Worm (Caenorhabditis elegans) whole organism, L2 larva: ENCODE data around the gene CD4.11.

Experiments used
- C34F6.9 ChIP-seq: fragments of 150-350 bp; optimal IDR thresholded peaks from 2 replicates; lab custom pipeline; 2014; ENCODE audit warnings: missing biosample characterization, missing genetic modification characterization
- F13H6.1 ChIP-seq: sonication (generic microtip); optimal IDR thresholded peaks from 2 replicates; lab custom pipeline; 2016; ENCODE audit warnings: missing genetic modification characterization, missing compliant biosample characterization
- R02D3.7 ChIP-seq: fragments of 150-350 bp; optimal IDR thresholded peaks from 2 replicates; lab custom pipeline; 2014; ENCODE audit warnings: missing biosample characterization, missing genetic modification characterization
- Y55F3AM.14 ChIP-seq: fragments of 200-800 bp; sonication (Bioruptor generic); optimal IDR thresholded peaks from 2 replicates; lab custom pipeline; 2018; ENCODE audit warnings: mild to moderate bottlenecking, missing genetic modification characterization, missing compliant biosample characterization
- ZK546.5 ChIP-seq: sonication (generic microtip); optimal IDR thresholded peaks from 2 replicates; lab custom pipeline; 2017; ENCODE audit warnings: missing biosample characterization, missing genetic modification characterization
- alr-1 ChIP-seq: fragments of 150-350 bp; optimal IDR thresholded peaks from 2 replicates; lab custom pipeline; 2014; ENCODE audit warnings: missing biosample characterization, missing genetic modification characterization
- aly-2 ChIP-seq: fragments of 150-350 bp; optimal IDR thresholded peaks from 2 replicates; lab custom pipeline; 2014; ENCODE audit warnings: missing biosample characterization, missing genetic modification characterization
- ama-1 ChIP-seq: fragments of 150-350 bp; optimal IDR thresholded peaks from 2 replicates; lab custom pipeline; 2018; ENCODE audit warnings: inconsistent platforms
- blmp-1 ChIP-seq: sonication (generic microtip); optimal IDR thresholded peaks from 2 replicates; lab custom pipeline; 2017; ENCODE audit warnings: missing genetic modification characterization, mild to moderate bottlenecking, missing compliant biosample characterization, antibody characterized with exemption, moderate library complexity; ENCODE audit not compliant: insufficient read depth
- ceh-16 ChIP-seq: fragments of 150-350 bp; optimal IDR thresholded peaks from 2 replicates; lab custom pipeline; 2014; ENCODE audit warnings: missing biosample characterization, missing genetic modification characterization
- ceh-82 ChIP-seq: fragments of 150-350 bp; optimal IDR thresholded peaks from 2 replicates; lab custom pipeline; 2014; ENCODE audit warnings: missing biosample characterization, missing genetic modification characterization
- crh-2 ChIP-seq: sonication (generic microtip); optimal IDR thresholded peaks from 2 replicates; lab custom pipeline; 2017; ENCODE audit warnings: missing biosample characterization, missing genetic modification characterization
- dmd-4 ChIP-seq: sonication (generic microtip); optimal IDR thresholded peaks from 2 replicates; lab custom pipeline; 2017; ENCODE audit warnings: missing biosample characterization, missing genetic modification characterization
- egl-27 ChIP-seq: sonication (generic microtip); optimal IDR thresholded peaks from 3 replicates; lab custom pipeline; 2017; ENCODE audit warnings: missing biosample characterization, missing genetic modification reagents, missing genetic modification characterization
- elt-1 ChIP-seq: fragments of 150-350 bp; optimal IDR thresholded peaks from 2 replicates; lab custom pipeline; 2014; ENCODE audit warnings: missing biosample characterization, missing genetic modification characterization
- elt-3 ChIP-seq: sonication (generic microtip); optimal IDR thresholded peaks from 2 replicates; lab custom pipeline; 2017; ENCODE audit warnings: missing biosample characterization, missing genetic modification characterization
- fos-1 ChIP-seq: fragments of 150-350 bp; optimal IDR thresholded peaks from 2 replicates; lab custom pipeline; 2014; ENCODE audit warnings: missing biosample characterization, missing genetic modification characterization
- lin-11 ChIP-seq: fragments of 150-350 bp; sonication (generic microtip); optimal IDR thresholded peaks from 2 replicates; lab custom pipeline; 2014; ENCODE audit warnings: missing biosample characterization, missing genetic modification characterization, inconsistent platforms, mixed read lengths
- lin-13 ChIP-seq: fragments of 150-350 bp; optimal IDR thresholded peaks from 2 replicates; lab custom pipeline; 2014; ENCODE audit warnings: missing biosample characterization, missing genetic modification reagents, missing genetic modification characterization
- lin-39 ChIP-seq: fragments of 150-350 bp; optimal IDR thresholded peaks from 2 replicates; lab custom pipeline; 2014; ENCODE audit warnings: missing biosample characterization, missing genetic modification reagents, missing genetic modification characterization
- lsy-2 ChIP-seq, 2 experiments: fragments of 150-350 bp in 1 of 2; sonication (generic microtip) in 1 of 2; optimal IDR thresholded peaks; 2 replicates each; lab custom pipeline; 2014 to 2017; ENCODE audit warnings: missing biosample characterization in 2 of 2, missing genetic modification characterization in 2 of 2
- mab-5 ChIP-seq: fragments of 150-350 bp; optimal IDR thresholded peaks from 2 replicates; lab custom pipeline; 2014; ENCODE audit warnings: missing biosample characterization, missing genetic modification characterization
- mbf-1 ChIP-seq: sonication (generic microtip); optimal IDR thresholded peaks from 2 replicates; lab custom pipeline; 2017; ENCODE audit warnings: missing biosample characterization, missing genetic modification characterization
- mdl-1 ChIP-seq, 2 experiments: fragments of 150-350 bp in 1 of 2; sonication (generic microtip) in 1 of 2; optimal IDR thresholded peaks; 2 replicates each; lab custom pipeline; 2017; ENCODE audit warnings: missing biosample characterization in 2 of 2, missing genetic modification characterization in 2 of 2
- nhr-11 ChIP-seq: fragments of 150-350 bp; optimal IDR thresholded peaks from 2 replicates; lab custom pipeline; 2014; ENCODE audit warnings: missing biosample characterization, missing genetic modification characterization
- nhr-12 ChIP-seq: fragments of 150-350 bp; optimal IDR thresholded peaks from 2 replicates; lab custom pipeline; 2014; ENCODE audit warnings: missing biosample characterization, missing genetic modification characterization
- nhr-129 ChIP-seq: fragments of 150-350 bp; optimal IDR thresholded peaks from 2 replicates; lab custom pipeline; 2014; ENCODE audit warnings: missing biosample characterization, missing genetic modification characterization
- nhr-21 ChIP-seq: fragments of 150-350 bp; optimal IDR thresholded peaks from 2 replicates; lab custom pipeline; 2014; ENCODE audit warnings: missing biosample characterization, missing genetic modification characterization
- nhr-23 ChIP-seq: fragments of 150-350 bp; optimal IDR thresholded peaks from 2 replicates; lab custom pipeline; 2014; ENCODE audit warnings: missing biosample characterization, missing genetic modification reagents, missing genetic modification characterization
- nhr-237 ChIP-seq: fragments of 150-350 bp; optimal IDR thresholded peaks from 2 replicates; lab custom pipeline; 2014; ENCODE audit warnings: missing biosample characterization, missing genetic modification characterization
- nhr-25 ChIP-seq: fragments of 150-350 bp; sonication (generic microtip); optimal IDR thresholded peaks from 3 replicates; lab custom pipeline; 2014; ENCODE audit warnings: missing biosample characterization, missing genetic modification characterization
- nhr-6 ChIP-seq: fragments of 150-350 bp; optimal IDR thresholded peaks from 2 replicates; lab custom pipeline; 2014; ENCODE audit warnings: missing biosample characterization, missing genetic modification characterization
- nhr-77 ChIP-seq: fragments of 150-350 bp; optimal IDR thresholded peaks from 2 replicates; lab custom pipeline; 2014; ENCODE audit warnings: missing biosample characterization, missing genetic modification characterization
- peb-1 ChIP-seq: fragments of 150-350 bp; optimal IDR thresholded peaks from 2 replicates; lab custom pipeline; 2014; ENCODE audit warnings: missing biosample characterization, missing genetic modification characterization
- sem-4 ChIP-seq: fragments of 150-350 bp; optimal IDR thresholded peaks from 2 replicates; lab custom pipeline; 2014; ENCODE audit warnings: missing biosample characterization, missing genetic modification reagents, missing genetic modification characterization
- skn-1 ChIP-seq: sonication (generic microtip); optimal IDR thresholded peaks from 2 replicates; lab custom pipeline; 2017; ENCODE audit warnings: missing biosample characterization, missing genetic modification characterization
- sma-3 ChIP-seq: sonication (generic microtip); optimal IDR thresholded peaks from 2 replicates; lab custom pipeline; 2016; ENCODE audit warnings: missing genetic modification reagents, missing genetic modification characterization, missing compliant biosample characterization
- sma-9 ChIP-seq, 2 experiments: fragments of 150-350 bp in 1 of 2; sonication (generic microtip) in 1 of 2; optimal IDR thresholded peaks; 2 replicates each; lab custom pipeline; 2014 to 2016; ENCODE audit warnings: missing genetic modification characterization in 2 of 2, mild to moderate bottlenecking in 1 of 2, missing biosample characterization in 1 of 2, missing compliant biosample characterization in 1 of 2, missing genetic modification reagents in 1 of 2, moderate library complexity in 1 of 2
- snpc-4 ChIP-seq: fragments of 150-350 bp; optimal IDR thresholded peaks from 2 replicates; lab custom pipeline; 2014; ENCODE audit warnings: missing biosample characterization, missing genetic modification characterization
- unc-39 ChIP-seq: fragments of 150-350 bp; optimal IDR thresholded peaks from 2 replicates; lab custom pipeline; 2014; ENCODE audit warnings: missing biosample characterization, missing genetic modification characterization
- unc-55 ChIP-seq: fragments of 150-350 bp; sonication (generic microtip); optimal IDR thresholded peaks from 3 replicates; lab custom pipeline; 2014; ENCODE audit warnings: missing biosample characterization, missing genetic modification reagents, missing genetic modification characterization
- unc-62 ChIP-seq: fragments of 150-350 bp; optimal IDR thresholded peaks from 2 replicates; lab custom pipeline; 2014; ENCODE audit warnings: missing biosample characterization, missing genetic modification reagents, missing genetic modification characterization
- zag-1 ChIP-seq: fragments of 150-350 bp; optimal IDR thresholded peaks from 2 replicates; lab custom pipeline; 2014; ENCODE audit warnings: missing biosample characterization, missing genetic modification characterization
- ztf-1 ChIP-seq: fragments of 200-800 bp; sonication (Bioruptor generic); conservative IDR thresholded peaks from 2 replicates; pipeline ENCODE4 v1.3.6; 2022; ENCODE audit warnings: missing genetic modification characterization, missing compliant biosample characterization
- ztf-11 ChIP-seq: sonication (generic microtip); optimal IDR thresholded peaks from 2 replicates; lab custom pipeline; 2017; ENCODE audit warnings: missing biosample characterization, missing genetic modification characterization
- ztf-4 ChIP-seq: fragments of 150-350 bp; optimal IDR thresholded peaks from 2 replicates; lab custom pipeline; 2014; ENCODE audit warnings: missing biosample characterization, missing genetic modification characterization

The CD4.11 gene

DNA sequence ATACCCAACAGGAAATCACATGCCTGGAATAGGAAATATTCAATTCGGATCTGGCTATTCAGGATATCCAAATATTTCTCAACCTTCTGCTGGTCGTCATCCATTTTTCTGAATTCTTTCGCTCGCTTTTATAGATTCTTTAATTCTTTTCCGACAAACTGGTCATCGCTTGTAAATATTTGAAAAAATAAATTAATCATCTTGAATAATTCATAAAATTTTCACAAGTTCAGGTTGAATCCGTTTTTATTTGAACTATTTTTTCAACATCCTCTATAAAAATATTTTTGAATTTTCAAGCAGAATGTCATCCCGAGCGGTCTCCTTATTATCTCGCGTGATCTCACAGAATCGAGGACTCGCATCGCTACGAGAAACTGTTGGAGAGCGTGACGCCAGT is 8.5 kb downstream of the CD4.11 start, which contains the start of gene mrpl-48:
Gene mrpl-48, plus strand, starts transcription at position 301 of the 400 bp plus-strand sequence.
- TF ChIP-seq nhr-77 (tag; lab: Kevin White, UChicago) (no peak), zag-1 (tag; lab: Kevin White, UChicago) (no peak), nhr-23 (no peak), ceh-82 (no peak), dmd-4 (tag; lab: Kevin White, UChicago) (no peak), blmp-1 (no peak), lsy-2 (tag; optimal IDR thresholded peaks at IDR 0.05; lab: Kevin White, UChicago) (no peak), F13H6.1 (tag; lab: Kevin White, UChicago) (no peak), elt-1 (tag; lab: Kevin White, UChicago) (no peak), ama-1 (lab: Kevin White, UChicago) (no peak), peb-1 (tag; lab: Kevin White, UChicago) (no peak), fos-1 (tag; lab: Kevin White, UChicago) (no peak), nhr-129 (tag; lab: Kevin White, UChicago) (no peak), sma-3 (GFP tag; lab: Kevin White, UChicago) (no peak), nhr-12 (tag; lab: Kevin White, UChicago) (no peak), ztf-11 (tag; lab: Kevin White, UChicago) (no peak), sma-9 (GFP tag; optimal IDR thresholded peaks at IDR 0.05; lab: Kevin White, UChicago) (no peak), sma-9 (tag; optimal IDR thresholded peaks at IDR 0.05; lab: Kevin White, UChicago) (no peak), ztf-4 (tag; lab: Kevin White, UChicago) (no peak), nhr-21 (tag; lab: Kevin White, UChicago) (no peak), nhr-237 (tag; lab: Kevin White, UChicago) (no peak)
- TF ChIP-seq, all 48 proteins: peak for 0

DNA sequence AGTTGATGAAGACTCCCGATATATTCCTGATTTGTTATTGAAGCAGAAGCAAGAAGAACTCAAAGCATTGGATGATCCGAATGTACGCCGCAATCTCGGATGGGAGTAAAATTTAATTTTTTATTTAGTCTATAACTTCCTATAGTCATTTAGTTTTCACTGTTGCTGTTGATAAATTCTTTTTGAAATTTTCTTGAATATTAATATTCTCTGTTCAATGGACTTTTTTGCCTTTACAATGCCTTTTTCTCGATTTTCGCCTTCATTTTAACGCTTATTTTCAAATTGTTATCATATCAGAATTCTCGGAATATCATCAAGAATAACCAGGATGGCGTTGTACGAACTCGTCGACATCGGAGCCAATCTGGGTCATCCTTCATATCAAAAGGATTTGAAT is 9.4 kb downstream of the CD4.11 start, which contains the start of gene crn-2:
Gene crn-2, plus strand, starts transcription at position 301 of the 400 bp plus-strand sequence.
- no peak for TF ChIP-seq ztf-4 (tag; lab: Kevin White, UChicago)
- no peak for TF ChIP-seq egl-27
- no peak for TF ChIP-seq peb-1 (tag; lab: Kevin White, UChicago)
- TF ChIP-seq snpc-4 (tag; lab: Kevin White, UChicago), result no peak

DNA sequence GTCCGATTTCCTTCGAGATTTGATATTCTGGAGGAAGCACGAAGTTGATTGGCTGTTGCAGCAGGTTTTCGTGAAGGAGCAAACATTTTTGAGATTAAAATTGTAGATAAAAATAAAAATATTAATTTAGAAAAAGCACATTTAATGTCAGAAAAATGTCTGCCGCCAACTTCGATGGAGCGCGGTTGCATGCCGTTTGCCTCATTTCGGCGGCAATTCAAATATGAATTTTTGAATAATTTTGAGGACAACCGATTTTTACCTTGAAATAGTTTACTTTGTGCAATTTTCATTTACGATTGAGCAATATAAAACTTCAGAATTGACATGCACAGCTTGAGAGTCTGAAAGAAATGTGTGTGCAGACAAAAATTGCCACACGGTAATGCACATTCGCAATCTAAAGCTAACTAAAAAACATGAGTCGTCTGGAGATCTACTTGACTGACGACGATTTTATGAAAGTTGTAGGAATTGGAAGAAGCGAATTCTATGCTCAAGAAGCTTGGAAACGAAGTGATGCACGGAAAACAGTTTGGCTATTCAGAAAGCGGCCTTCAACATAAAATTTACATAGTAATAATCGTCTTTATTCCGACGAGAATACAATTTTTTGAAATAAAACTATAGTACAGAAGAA is 11.6 kb downstream of the CD4.11 start, which contains the start of gene zhit-1:
Gene zhit-1, minus strand, starts transcription at position 161 of the 640 bp plus-strand sequence.
- no peak for TF ChIP-seq egl-27
- TF ChIP-seq peb-1 (tag; lab: Kevin White, UChicago), result no peak
- no peak for TF ChIP-seq mdl-1 (tag; optimal IDR thresholded peaks at IDR 0.05; lab: Kevin White, UChicago)
- TF ChIP-seq ceh-16 (tag; lab: Kevin White, UChicago), result no peak
- no peak for TF ChIP-seq aly-2 (tag; lab: Kevin White, UChicago)
- no peak for TF ChIP-seq nhr-237 (tag; lab: Kevin White, UChicago)
- no peak for TF ChIP-seq Y55F3AM.14 (GFP tag; lab: Kevin White, UChicago)
- no peak for TF ChIP-seq F13H6.1 (tag; lab: Kevin White, UChicago)
- TF ChIP-seq ama-1 (lab: Kevin White, UChicago), result no peak
- no peak for TF ChIP-seq R02D3.7
- TF ChIP-seq ZK546.5 (tag; lab: Kevin White, UChicago), result no peak
- TF ChIP-seq skn-1, result no peak
- TF ChIP-seq snpc-4 (tag; lab: Kevin White, UChicago), result peak; percentile 61
- TF ChIP-seq C34F6.9 (tag; lab: Kevin White, UChicago), result peak; percentile 36
- TF ChIP-seq zag-1 (tag; lab: Kevin White, UChicago), result no peak
- peak; percentile 56 for TF ChIP-seq unc-55 (GFP tag; lab: Kevin White, UChicago)
- TF ChIP-seq ztf-1 (GFP tag; lab: Robert Waterston, UW), result no peak
- TF ChIP-seq ztf-4 (tag; lab: Kevin White, UChicago), result no peak
- TF ChIP-seq sma-9 (GFP tag; optimal IDR thresholded peaks at IDR 0.05; lab: Kevin White, UChicago), result no peak
- no peak for TF ChIP-seq sma-9 (tag; optimal IDR thresholded peaks at IDR 0.05; lab: Kevin White, UChicago)
- no peak for TF ChIP-seq nhr-77 (tag; lab: Kevin White, UChicago)
- TF ChIP-seq ztf-11 (tag; lab: Kevin White, UChicago), result no peak
- no peak for TF ChIP-seq elt-3 (tag; lab: Kevin White, UChicago)
- TF ChIP-seq nhr-21 (tag; lab: Kevin White, UChicago), result no peak
- no peak for TF ChIP-seq lin-39 (tag; lab: Kevin White, UChicago)
- TF ChIP-seq lin-13 (GFP tag; lab: Kevin White, UChicago), result peak; percentile 11
- no peak for TF ChIP-seq elt-1 (tag; lab: Kevin White, UChicago)
- TF ChIP-seq nhr-11, result no peak
- no peak for TF ChIP-seq nhr-6 (tag; lab: Kevin White, UChicago)
- TF ChIP-seq mab-5 (tag; lab: Kevin White, UChicago), result no peak
- no peak for TF ChIP-seq alr-1 (tag; lab: Kevin White, UChicago)
- no peak for TF ChIP-seq nhr-12 (tag; lab: Kevin White, UChicago)
- TF ChIP-seq blmp-1, result no peak
- peak; percentile 1 for TF ChIP-seq nhr-129 (tag; lab: Kevin White, UChicago)
- no peak for TF ChIP-seq unc-39 (tag; lab: Kevin White, UChicago)
- no peak for TF ChIP-seq fos-1 (tag; lab: Kevin White, UChicago)
- TF ChIP-seq sma-3 (GFP tag; lab: Kevin White, UChicago), result no peak
- TF ChIP-seq sem-4 (tag; lab: Kevin White, UChicago), result no peak
- no peak for TF ChIP-seq mbf-1 (tag; lab: Kevin White, UChicago)
- TF ChIP-seq crh-2 (tag; lab: Kevin White, UChicago), result no peak
- TF ChIP-seq lin-11 (tag; lab: Kevin White, UChicago), result no peak
- no peak for TF ChIP-seq unc-62 (GFP tag; lab: Kevin White, UChicago)
- TF ChIP-seq nhr-25 (tag; lab: Kevin White, UChicago), result no peak
